Worm (Caenorhabditis elegans) whole organism, L2 larva: ENCODE results near the gene W04G3.7.
A peak's percentile ranks its signal among the peaks of the same experiment; 100 is the strongest.

Experiments used
- C34F6.9 ChIP-seq: fragments of 150-350 bp; optimal IDR thresholded peaks from 2 replicates; lab custom pipeline; 2014; ENCODE audit warnings: missing biosample characterization, missing genetic modification characterization
- R02D3.7 ChIP-seq: fragments of 150-350 bp; optimal IDR thresholded peaks from 2 replicates; lab custom pipeline; 2014; ENCODE audit warnings: missing biosample characterization, missing genetic modification characterization
- ZK546.5 ChIP-seq: sonication (generic microtip); optimal IDR thresholded peaks from 2 replicates; lab custom pipeline; 2017; ENCODE audit warnings: missing biosample characterization, missing genetic modification characterization
- alr-1 ChIP-seq: fragments of 150-350 bp; optimal IDR thresholded peaks from 2 replicates; lab custom pipeline; 2014; ENCODE audit warnings: missing biosample characterization, missing genetic modification characterization
- aly-2 ChIP-seq: fragments of 150-350 bp; optimal IDR thresholded peaks from 2 replicates; lab custom pipeline; 2014; ENCODE audit warnings: missing biosample characterization, missing genetic modification characterization
- blmp-1 ChIP-seq: sonication (generic microtip); optimal IDR thresholded peaks from 2 replicates; lab custom pipeline; 2017; ENCODE audit warnings: missing genetic modification characterization, mild to moderate bottlenecking, missing compliant biosample characterization, antibody characterized with exemption, moderate library complexity; ENCODE audit not compliant: insufficient read depth
- ceh-16 ChIP-seq: fragments of 150-350 bp; optimal IDR thresholded peaks from 2 replicates; lab custom pipeline; 2014; ENCODE audit warnings: missing biosample characterization, missing genetic modification characterization
- ceh-82 ChIP-seq: fragments of 150-350 bp; optimal IDR thresholded peaks from 2 replicates; lab custom pipeline; 2014; ENCODE audit warnings: missing biosample characterization, missing genetic modification characterization
- dmd-4 ChIP-seq: sonication (generic microtip); optimal IDR thresholded peaks from 2 replicates; lab custom pipeline; 2017; ENCODE audit warnings: missing biosample characterization, missing genetic modification characterization
- egl-27 ChIP-seq: sonication (generic microtip); optimal IDR thresholded peaks from 3 replicates; lab custom pipeline; 2017; ENCODE audit warnings: missing biosample characterization, missing genetic modification reagents, missing genetic modification characterization
- elt-1 ChIP-seq: fragments of 150-350 bp; optimal IDR thresholded peaks from 2 replicates; lab custom pipeline; 2014; ENCODE audit warnings: missing biosample characterization, missing genetic modification characterization
- fos-1 ChIP-seq: fragments of 150-350 bp; optimal IDR thresholded peaks from 2 replicates; lab custom pipeline; 2014; ENCODE audit warnings: missing biosample characterization, missing genetic modification characterization
- gmeb-1 ChIP-seq: fragments of 150-350 bp; optimal IDR thresholded peaks from 2 replicates; lab custom pipeline; 2014; ENCODE audit warnings: missing biosample characterization, missing genetic modification characterization
- lin-13 ChIP-seq: fragments of 150-350 bp; optimal IDR thresholded peaks from 2 replicates; lab custom pipeline; 2014; ENCODE audit warnings: missing biosample characterization, missing genetic modification reagents, missing genetic modification characterization
- lin-39 ChIP-seq: fragments of 150-350 bp; optimal IDR thresholded peaks from 2 replicates; lab custom pipeline; 2014; ENCODE audit warnings: missing biosample characterization, missing genetic modification reagents, missing genetic modification characterization
- lsy-2 ChIP-seq, 2 experiments: fragments of 150-350 bp in 1 of 2; sonication (generic microtip) in 1 of 2; optimal IDR thresholded peaks; 2 replicates each; lab custom pipeline; 2014 to 2017; ENCODE audit warnings: missing biosample characterization in 2 of 2, missing genetic modification characterization in 2 of 2
- mdl-1 ChIP-seq, 2 experiments: fragments of 150-350 bp in 1 of 2; sonication (generic microtip) in 1 of 2; optimal IDR thresholded peaks; 2 replicates each; lab custom pipeline; 2017; ENCODE audit warnings: missing biosample characterization in 2 of 2, missing genetic modification characterization in 2 of 2
- nhr-11 ChIP-seq: fragments of 150-350 bp; optimal IDR thresholded peaks from 2 replicates; lab custom pipeline; 2014; ENCODE audit warnings: missing biosample characterization, missing genetic modification characterization
- nhr-12 ChIP-seq: fragments of 150-350 bp; optimal IDR thresholded peaks from 2 replicates; lab custom pipeline; 2014; ENCODE audit warnings: missing biosample characterization, missing genetic modification characterization
- nhr-21 ChIP-seq: fragments of 150-350 bp; optimal IDR thresholded peaks from 2 replicates; lab custom pipeline; 2014; ENCODE audit warnings: missing biosample characterization, missing genetic modification characterization
- nhr-23 ChIP-seq: fragments of 150-350 bp; optimal IDR thresholded peaks from 2 replicates; lab custom pipeline; 2014; ENCODE audit warnings: missing biosample characterization, missing genetic modification reagents, missing genetic modification characterization
- nhr-25 ChIP-seq: fragments of 150-350 bp; sonication (generic microtip); optimal IDR thresholded peaks from 3 replicates; lab custom pipeline; 2014; ENCODE audit warnings: missing biosample characterization, missing genetic modification characterization
- nhr-77 ChIP-seq: fragments of 150-350 bp; optimal IDR thresholded peaks from 2 replicates; lab custom pipeline; 2014; ENCODE audit warnings: missing biosample characterization, missing genetic modification characterization
- sem-4 ChIP-seq: fragments of 150-350 bp; optimal IDR thresholded peaks from 2 replicates; lab custom pipeline; 2014; ENCODE audit warnings: missing biosample characterization, missing genetic modification reagents, missing genetic modification characterization
- skn-1 ChIP-seq: sonication (generic microtip); optimal IDR thresholded peaks from 2 replicates; lab custom pipeline; 2017; ENCODE audit warnings: missing biosample characterization, missing genetic modification characterization
- sma-3 ChIP-seq: sonication (generic microtip); optimal IDR thresholded peaks from 2 replicates; lab custom pipeline; 2016; ENCODE audit warnings: missing genetic modification reagents, missing genetic modification characterization, missing compliant biosample characterization
- sma-9 ChIP-seq, 2 experiments: fragments of 150-350 bp in 1 of 2; sonication (generic microtip) in 1 of 2; optimal IDR thresholded peaks; 2 replicates each; lab custom pipeline; 2014 to 2016; ENCODE audit warnings: missing genetic modification characterization in 2 of 2, mild to moderate bottlenecking in 1 of 2, missing biosample characterization in 1 of 2, missing compliant biosample characterization in 1 of 2, missing genetic modification reagents in 1 of 2, moderate library complexity in 1 of 2
- snpc-4 ChIP-seq: fragments of 150-350 bp; optimal IDR thresholded peaks from 2 replicates; lab custom pipeline; 2014; ENCODE audit warnings: missing biosample characterization, missing genetic modification characterization
- unc-55 ChIP-seq: fragments of 150-350 bp; sonication (generic microtip); optimal IDR thresholded peaks from 3 replicates; lab custom pipeline; 2014; ENCODE audit warnings: missing biosample characterization, missing genetic modification reagents, missing genetic modification characterization
- unc-62 ChIP-seq: fragments of 150-350 bp; optimal IDR thresholded peaks from 2 replicates; lab custom pipeline; 2014; ENCODE audit warnings: missing biosample characterization, missing genetic modification reagents, missing genetic modification characterization
- ztf-1 ChIP-seq: fragments of 200-800 bp; sonication (Bioruptor generic); conservative IDR thresholded peaks from 2 replicates; pipeline ENCODE4 v1.3.6; 2022; ENCODE audit warnings: missing genetic modification characterization, missing compliant biosample characterization
- ztf-11 ChIP-seq: sonication (generic microtip); optimal IDR thresholded peaks from 2 replicates; lab custom pipeline; 2017; ENCODE audit warnings: missing biosample characterization, missing genetic modification characterization

W04G3.7 gene

DNA sequence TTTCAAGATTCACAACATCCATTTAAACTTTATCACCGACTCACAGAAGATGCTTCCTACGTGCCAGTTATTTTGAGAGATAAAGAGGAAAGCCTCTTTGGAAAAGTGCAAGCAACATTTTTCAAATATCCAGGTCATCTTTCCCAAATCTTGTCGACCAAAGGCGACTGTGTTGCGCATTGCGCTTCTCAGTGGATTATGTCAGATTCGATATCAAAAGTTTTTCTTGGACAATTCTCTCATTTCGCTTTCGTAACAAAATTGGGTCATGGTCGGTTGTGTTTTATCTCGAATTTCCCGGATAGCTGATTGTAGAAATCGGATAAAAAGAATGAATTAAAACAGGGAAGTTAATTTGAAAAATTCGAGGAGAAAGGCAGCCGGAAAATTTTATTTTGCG, 17.8 kb downstream of the W04G3.7 start:
- TF ChIP-seq blmp-1 (tag; lab: Kevin White, UChicago) (no peak), fos-1 (tag; lab: Kevin White, UChicago) (peak; percentile 6), lin-13 (GFP tag; lab: Kevin White, UChicago) (no peak), egl-27 (tag; lab: Kevin White, UChicago) (peak; percentile 25)

ce11 chrX:11064799-11065198, 20.3 kb downstream of the W04G3.7 start, which contains the start of gene lpr-4:
TSS of gene lpr-4 (plus strand) at chrX:11065126.
- peak; percentile 16 for TF ChIP-seq nhr-25 (tag; lab: Kevin White, UChicago)
- peak; percentile 56 for TF ChIP-seq fos-1 (tag; lab: Kevin White, UChicago)
- TF ChIP-seq alr-1 (tag; lab: Kevin White, UChicago), result no peak
- TF ChIP-seq sma-9 (GFP tag; optimal IDR thresholded peaks at IDR 0.05; lab: Kevin White, UChicago), result peak; percentile 23
- no peak for TF ChIP-seq sma-9 (tag; optimal IDR thresholded peaks at IDR 0.05; lab: Kevin White, UChicago)
- TF ChIP-seq aly-2 (tag; lab: Kevin White, UChicago), result no peak
- peak in 1 of 2 experiments; percentile 20 for TF ChIP-seq lsy-2 (tag; optimal IDR thresholded peaks at IDR 0.05; lab: Kevin White, UChicago)
- peak; percentile 94 for TF ChIP-seq blmp-1 (tag; lab: Kevin White, UChicago)
- peak; percentile 47 for TF ChIP-seq egl-27 (tag; lab: Kevin White, UChicago)
- no peak for TF ChIP-seq nhr-23 (tag; lab: Kevin White, UChicago)
- TF ChIP-seq nhr-21 (tag; lab: Kevin White, UChicago), result peak; percentile 76
- TF ChIP-seq skn-1 (tag; lab: Kevin White, UChicago), result no peak
- peak; percentile 13 for TF ChIP-seq sem-4 (tag; lab: Kevin White, UChicago)

- peak; percentile 55 for TF ChIP-seq nhr-21 (tag; lab: Kevin White, UChicago)
- no peak for TF ChIP-seq ztf-11 (tag; lab: Kevin White, UChicago)
- peak; percentile 36 for TF ChIP-seq ceh-16 (tag; lab: Kevin White, UChicago)
- peak; percentile 9 for TF ChIP-seq fos-1 (tag; lab: Kevin White, UChicago)
Observed at ce11 chrX:11061904-11062303, 23.2 kb downstream of the W04G3.7 start, which contains the start of gene lpr-5. TSS of gene lpr-5 (plus strand) at chrX:11062123.

ce11 chrX:11060940-11061339, 24.1 kb downstream of the W04G3.7 start:
- TF ChIP-seq mdl-1 (tag; optimal IDR thresholded peaks at IDR 0.05; lab: Kevin White, UChicago), result no peak
- TF ChIP-seq fos-1 (tag; lab: Kevin White, UChicago), result no peak
- no peak for TF ChIP-seq sma-9 (GFP tag; optimal IDR thresholded peaks at IDR 0.05; lab: Kevin White, UChicago)
- no peak for TF ChIP-seq sma-9 (tag; optimal IDR thresholded peaks at IDR 0.05; lab: Kevin White, UChicago)
- no peak for TF ChIP-seq ztf-1
- TF ChIP-seq gmeb-1 (tag; lab: Kevin White, UChicago), result no peak
- no peak for TF ChIP-seq lin-39 (tag; lab: Kevin White, UChicago)
- no peak for TF ChIP-seq ZK546.5 (tag; lab: Kevin White, UChicago)
- no peak for TF ChIP-seq unc-55
- peak; percentile 56 for TF ChIP-seq blmp-1 (tag; lab: Kevin White, UChicago)
- TF ChIP-seq nhr-21 (tag; lab: Kevin White, UChicago), result peak; percentile 43
- no peak for TF ChIP-seq ceh-82 (tag; lab: Kevin White, UChicago)
- no peak for TF ChIP-seq ceh-16 (tag; lab: Kevin White, UChicago)
- no peak for TF ChIP-seq C34F6.9 (tag; lab: Kevin White, UChicago)
- TF ChIP-seq nhr-11, result no peak
- TF ChIP-seq unc-62 (GFP tag; lab: Kevin White, UChicago), result no peak
- TF ChIP-seq R02D3.7 (tag; lab: Kevin White, UChicago), result no peak
- no peak for TF ChIP-seq aly-2 (tag; lab: Kevin White, UChicago)
- no peak for TF ChIP-seq elt-1 (tag; lab: Kevin White, UChicago)

DNA sequence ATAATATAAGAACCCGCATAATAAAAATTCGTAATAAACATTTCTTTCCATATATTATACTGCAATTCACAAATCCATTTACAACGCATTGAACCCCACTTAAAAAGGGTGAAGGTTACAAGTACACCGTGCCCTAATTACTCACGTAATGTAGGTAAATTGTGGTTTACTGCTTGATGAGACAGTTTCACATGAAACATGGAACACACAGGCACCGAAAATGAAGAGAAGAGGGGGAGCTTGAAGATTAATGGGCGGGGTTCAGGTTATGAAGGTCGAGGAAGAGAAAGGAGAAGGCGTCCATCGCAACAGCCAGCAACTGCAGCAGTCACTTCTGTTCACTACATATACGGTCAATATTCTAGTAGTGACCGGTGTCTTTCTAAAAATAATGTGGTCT, 25.3 kb downstream of the W04G3.7 start, which contains the start of gene lpr-6:
TSS of gene lpr-6 (plus strand) at position 251 of the 400 bp plus-strand sequence.
- TF ChIP-seq fos-1 (tag; lab: Kevin White, UChicago) (peak; percentile 28), dmd-4 (tag; lab: Kevin White, UChicago) (no peak), ceh-16 (tag; lab: Kevin White, UChicago) (peak; percentile 51), sma-3 (peak; percentile 6), snpc-4 (tag; lab: Kevin White, UChicago) (no peak), elt-1 (tag; lab: Kevin White, UChicago) (no peak), nhr-12 (no peak), nhr-21 (tag; lab: Kevin White, UChicago) (peak; percentile 77), nhr-77 (tag; lab: Kevin White, UChicago) (peak; percentile 4)
